Fruit fly (Drosophila melanogaster) whole organism, prepupa: ENCODE results near the gene CG7530.

Source experiments
- Blimp-1 ChIP-seq: fragments of 200-800 bp; sonication (Bioruptor generic); optimal IDR thresholded peaks from 3 replicates; lab custom pipeline; 2017; ENCODE audit warnings: missing biosample characterization, missing genetic modification characterization, mild to moderate bottlenecking, moderate library complexity, missing genetic modification reagents
- CG10631 ChIP-seq: fragments of 200-800 bp; sonication (Bioruptor generic); optimal IDR thresholded peaks from 2 replicates; lab custom pipeline; 2016; ENCODE audit warnings: missing biosample characterization, missing genetic modification characterization
- CG10669 ChIP-seq: fragments of 200-800 bp; sonication (Bioruptor generic); optimal IDR thresholded peaks from 3 replicates; lab custom pipeline; 2018; ENCODE audit warnings: missing biosample characterization, mild to moderate bottlenecking, missing genetic modification characterization, moderate library complexity
- CG11294 ChIP-seq: fragments of 200-800 bp; sonication (Bioruptor generic); IDR thresholded peaks from 2 replicates; pipeline ENCODE4 v1.3.6; 2022; ENCODE audit warnings: missing biosample characterization, missing genetic modification characterization
- CG11762 ChIP-seq: fragments of 200-800 bp; sonication (Bioruptor generic); optimal IDR thresholded peaks from 3 replicates; lab custom pipeline; 2016; ENCODE audit warnings: missing biosample characterization, missing genetic modification characterization; ENCODE audit not compliant: insufficient read depth
- CG11902 ChIP-seq: fragments of 200-800 bp; sonication (Bioruptor generic); optimal IDR thresholded peaks from 3 replicates; lab custom pipeline; 2016; ENCODE audit warnings: missing biosample characterization, missing genetic modification characterization
- CG1621 ChIP-seq: fragments of 200-800 bp; sonication (Bioruptor generic); optimal IDR thresholded peaks from 3 replicates; lab custom pipeline; 2018; ENCODE audit warnings: missing biosample characterization, mild to moderate bottlenecking, missing genetic modification characterization
- CG16779 ChIP-seq: fragments of 200-800 bp; sonication (Bioruptor generic); optimal IDR thresholded peaks from 3 replicates; lab custom pipeline; 2017; ENCODE audit warnings: missing biosample characterization, mild to moderate bottlenecking, missing genetic modification characterization
- CG3032 ChIP-seq: fragments of 200-800 bp; optimal IDR thresholded peaks from 2 replicates; lab custom pipeline; 2019; ENCODE audit warnings: missing biosample characterization, mild to moderate bottlenecking, missing genetic modification characterization, moderate library complexity
- CG31627 ChIP-seq: fragments of 200-800 bp; sonication (Bioruptor generic); optimal IDR thresholded peaks from 3 replicates; lab custom pipeline; 2016; ENCODE audit warnings: missing biosample characterization, missing genetic modification characterization
- CG32006 ChIP-seq: fragments of 200-800 bp; sonication (Bioruptor generic); optimal IDR thresholded peaks from 3 replicates; lab custom pipeline; 2017; ENCODE audit warnings: missing biosample characterization, mild to moderate bottlenecking, missing genetic modification characterization
- CG34406 ChIP-seq: fragments of 200-800 bp; sonication (Bioruptor generic); optimal IDR thresholded peaks from 3 replicates; lab custom pipeline; 2016; ENCODE audit warnings: missing biosample characterization, missing genetic modification characterization
- CG3919 ChIP-seq: fragments of 200-800 bp; sonication (Bioruptor generic); optimal IDR thresholded peaks from 3 replicates; lab custom pipeline; 2016; ENCODE audit warnings: missing biosample characterization, missing genetic modification characterization
- CG6163 ChIP-seq: fragments of 200-800 bp; sonication (Bioruptor generic); IDR thresholded peaks from 3 replicates; pipeline ENCODE4 v1.3.6; 2022; ENCODE audit warnings: missing biosample characterization, missing genetic modification characterization
- CG6276 ChIP-seq: fragments of 200-800 bp; sonication (Bioruptor generic); optimal IDR thresholded peaks from 2 replicates; lab custom pipeline; 2017; ENCODE audit warnings: missing biosample characterization, mild to moderate bottlenecking, missing genetic modification characterization
- CG6854 ChIP-seq: fragments of 200-800 bp; sonication (Bioruptor generic); optimal IDR thresholded peaks from 2 replicates; lab custom pipeline; 2017; ENCODE audit warnings: missing biosample characterization, mild to moderate bottlenecking, missing genetic modification characterization
- CG7368 ChIP-seq: fragments of 200-800 bp; sonication (Bioruptor generic); optimal IDR thresholded peaks from 3 replicates; lab custom pipeline; 2016; ENCODE audit warnings: missing biosample characterization, missing genetic modification characterization
- CG8632 ChIP-seq: fragments of 200-800 bp; sonication (Bioruptor generic); optimal IDR thresholded peaks from 3 replicates; lab custom pipeline; 2016; ENCODE audit warnings: missing biosample characterization, missing genetic modification characterization
- CG9139 ChIP-seq: fragments of 200-800 bp; sonication (Bioruptor generic); optimal IDR thresholded peaks from 3 replicates; lab custom pipeline; 2017; ENCODE audit warnings: missing biosample characterization, mild to moderate bottlenecking, missing genetic modification characterization
- Eip75B ChIP-seq: fragments of 200-800 bp; sonication (Bioruptor generic); optimal IDR thresholded peaks from 3 replicates; lab custom pipeline; 2016; ENCODE audit warnings: missing biosample characterization, missing genetic modification characterization
- Eip78C ChIP-seq: fragments of 200-800 bp; sonication (Bioruptor generic); peaks from one replicate; lab custom pipeline; 2016; ENCODE audit warnings: missing biosample characterization, missing genetic modification characterization
- Eip93F ChIP-seq: fragments of 200-800 bp; sonication (Bioruptor generic); optimal IDR thresholded peaks from 2 replicates; lab custom pipeline; 2016; ENCODE audit warnings: missing biosample characterization, mild to moderate bottlenecking, missing genetic modification characterization
- Ets21C ChIP-seq: fragments of 200-800 bp; sonication (Bioruptor generic); optimal IDR thresholded peaks from 3 replicates; lab custom pipeline; 2016; ENCODE audit warnings: missing biosample characterization, missing genetic modification characterization
- Gug ChIP-seq: fragments of 200-800 bp; sonication (Bioruptor generic); IDR thresholded peaks from 2 replicates; pipeline ENCODE4 v1.3.6; 2022; ENCODE audit warnings: missing biosample characterization, missing genetic modification characterization
- Hr38 ChIP-seq: sonication (Bioruptor generic); optimal IDR thresholded peaks from 2 replicates; lab custom pipeline; 2016; ENCODE audit warnings: missing biosample characterization, missing genetic modification characterization
- Hr39 ChIP-seq: fragments of 200-800 bp; sonication (Bioruptor generic); optimal IDR thresholded peaks from 2 replicates; lab custom pipeline; 2016; ENCODE audit warnings: missing biosample characterization, missing genetic modification characterization
- Lpt ChIP-seq: fragments of 200-800 bp; sonication (Bioruptor generic); optimal IDR thresholded peaks from 3 replicates; lab custom pipeline; 2016; ENCODE audit warnings: missing biosample characterization, missing genetic modification characterization
- Met ChIP-seq: fragments of 200-800 bp; sonication (Bioruptor generic); optimal IDR thresholded peaks from 3 replicates; lab custom pipeline; 2016; ENCODE audit warnings: missing biosample characterization, missing genetic modification characterization
- OdsH ChIP-seq: fragments of 200-800 bp; sonication (Bioruptor generic); optimal IDR thresholded peaks from 3 replicates; lab custom pipeline; 2016; ENCODE audit warnings: missing biosample characterization, missing genetic modification characterization
- Smox ChIP-seq: fragments of 200-800 bp; sonication (Bioruptor generic); optimal IDR thresholded peaks from 3 replicates; lab custom pipeline; 2016; ENCODE audit warnings: missing biosample characterization, missing genetic modification characterization
- Sox102F ChIP-seq: fragments of 200-800 bp; sonication (Bioruptor generic); optimal IDR thresholded peaks from 2 replicates; lab custom pipeline; 2016; ENCODE audit warnings: missing biosample characterization, mild to moderate bottlenecking, missing genetic modification characterization
- acj6 ChIP-seq: fragments of 200-800 bp; sonication (Bioruptor generic); optimal IDR thresholded peaks from 3 replicates; lab custom pipeline; 2016; ENCODE audit warnings: missing biosample characterization, missing genetic modification characterization
- cyc ChIP-seq: fragments of 200-800 bp; sonication (Bioruptor generic); optimal IDR thresholded peaks from 3 replicates; lab custom pipeline; 2016; ENCODE audit warnings: missing biosample characterization, missing genetic modification characterization
- dac ChIP-seq: fragments of 200-800 bp; sonication (Bioruptor generic); optimal IDR thresholded peaks from 2 replicates; lab custom pipeline; 2017; ENCODE audit warnings: missing biosample characterization, mild to moderate bottlenecking, missing genetic modification characterization
- eg ChIP-seq: fragments of 200-800 bp; sonication (Bioruptor generic); IDR thresholded peaks from 3 replicates; pipeline ENCODE4 v1.3.6; 2022; ENCODE audit warnings: missing biosample characterization, missing genetic modification characterization
- esn ChIP-seq: fragments of 200-800 bp; sonication (Bioruptor generic); optimal IDR thresholded peaks from 2 replicates; lab custom pipeline; 2016; ENCODE audit warnings: missing biosample characterization, mild to moderate bottlenecking, missing genetic modification characterization, moderate library complexity
- fd59A ChIP-seq: fragments of 200-800 bp; sonication (Bioruptor generic); optimal IDR thresholded peaks from 2 replicates; lab custom pipeline; 2017; ENCODE audit warnings: missing biosample characterization, mild to moderate bottlenecking, missing genetic modification characterization, missing genetic modification reagents
- fd85E ChIP-seq: fragments of 200-800 bp; sonication (Bioruptor generic); optimal IDR thresholded peaks from 3 replicates; lab custom pipeline; 2016; ENCODE audit warnings: missing biosample characterization, missing genetic modification characterization
- fkh ChIP-seq: fragments of 200-800 bp; sonication (Bioruptor generic); optimal IDR thresholded peaks from 3 replicates; lab custom pipeline; 2017; ENCODE audit warnings: missing biosample characterization, mild to moderate bottlenecking, missing genetic modification characterization, moderate library complexity
- lz ChIP-seq: fragments of 200-800 bp; sonication (Bioruptor generic); optimal IDR thresholded peaks from 3 replicates; lab custom pipeline; 2016; ENCODE audit warnings: missing biosample characterization, missing genetic modification characterization
- net ChIP-seq: fragments of 200-800 bp; sonication (Bioruptor generic); optimal IDR thresholded peaks from 3 replicates; lab custom pipeline; 2016; ENCODE audit warnings: missing biosample characterization, missing genetic modification characterization
- salr ChIP-seq, 2 experiments: fragments of 200-800 bp; sonication (Bioruptor generic); optimal IDR thresholded peaks; 3 replicates each; lab custom pipeline; 2016 to 2018; ENCODE audit warnings: missing biosample characterization in 2 of 2, missing genetic modification characterization in 2 of 2, mild to moderate bottlenecking in 1 of 2
- ss ChIP-seq, 2 experiments: fragments of 200-800 bp; sonication (Bioruptor generic); optimal IDR thresholded peaks; 2 replicates in 1 of 2; 3 replicates in 1 of 2; lab custom pipeline; 2017 to 2018; ENCODE audit warnings: mild to moderate bottlenecking in 2 of 2, missing biosample characterization in 2 of 2, missing genetic modification characterization in 2 of 2, moderate library complexity in 1 of 2
- svp ChIP-seq: fragments of 200-800 bp; sonication (Bioruptor generic); peaks from one replicate; lab custom pipeline; 2016; ENCODE audit warnings: missing biosample characterization, missing genetic modification characterization
- topi ChIP-seq: fragments of 200-800 bp; sonication (Bioruptor generic); optimal IDR thresholded peaks from 3 replicates; lab custom pipeline; 2016; ENCODE audit warnings: missing biosample characterization, missing genetic modification characterization

CG7530 gene

dm6 chr3R:14744339-14745129 lies 13.2 kb upstream of the CG7530 start:
- TF ChIP-seq Eip93F (GFP tag; lab: Kevin White, UChicago): no peak
- no peak for TF ChIP-seq eg (GFP tag; lab: Robert Waterston, UW)
- TF ChIP-seq CG7368: no peak
- TF ChIP-seq fd85E (GFP tag; lab: Kevin White, UChicago): no peak
- TF ChIP-seq CG16779 (tag; lab: Kevin White, UChicago): no peak
- TF ChIP-seq CG6276: no peak
- TF ChIP-seq topi (GFP tag; lab: Kevin White, UChicago): peak; percentile 12
- TF ChIP-seq CG1621 (tag; lab: Kevin White, UChicago): no peak
- no peak for TF ChIP-seq acj6
- no peak for TF ChIP-seq Hr39 (GFP tag; lab: Kevin White, UChicago)
- TF ChIP-seq CG9139 (GFP tag; lab: Kevin White, UChicago): no peak
- TF ChIP-seq esn: no peak
- TF ChIP-seq cyc (GFP tag; lab: Kevin White, UChicago): no peak
- TF ChIP-seq Eip78C (GFP tag; lab: Kevin White, UChicago): peak; percentile 73
- TF ChIP-seq lz (GFP tag; lab: Kevin White, UChicago): no peak
- TF ChIP-seq CG11902 (GFP tag; lab: Kevin White, UChicago): no peak
- no peak for TF ChIP-seq dac (GFP tag; lab: Kevin White, UChicago)
- peak; percentile 37 for TF ChIP-seq fkh
- TF ChIP-seq salr (GFP tag; optimal IDR thresholded peaks at IDR 0.05; lab: Kevin White, UChicago): no peak

dm6 chr3R:14743418-14743817 lies 12.1 kb upstream of the CG7530 start:
- no peak for TF ChIP-seq Met (GFP tag; lab: Kevin White, UChicago)
- peak; percentile 62 for TF ChIP-seq CG6854 (GFP tag; lab: Kevin White, UChicago)

dm6 chr3R:14742928-14743327 lies 11.6 kb upstream of the CG7530 start:
- TF ChIP-seq OdsH (GFP tag; lab: Kevin White, UChicago): peak; percentile 75
- peak; percentile 9 for TF ChIP-seq Eip93F (GFP tag; lab: Kevin White, UChicago)
- TF ChIP-seq CG3032 (tag; lab: Kevin White, UChicago): peak; percentile 69
- TF ChIP-seq CG10669 (GFP tag; lab: Kevin White, UChicago): peak; percentile 71
- TF ChIP-seq acj6: peak; percentile 78
- peak; percentile 25 for TF ChIP-seq CG6276
- TF ChIP-seq Smox (GFP tag; lab: Kevin White, UChicago): peak; percentile 67
- peak; percentile 8 for TF ChIP-seq CG16779 (tag; lab: Kevin White, UChicago)
- peak; percentile 95 for TF ChIP-seq Eip78C (GFP tag; lab: Kevin White, UChicago)
- TF ChIP-seq fkh: no peak
- peak; percentile 87 for TF ChIP-seq CG6163 (GFP tag; lab: Robert Waterston, UW)
- TF ChIP-seq dac (GFP tag; lab: Kevin White, UChicago): no peak
- TF ChIP-seq Ets21C (GFP tag; lab: Kevin White, UChicago): peak; percentile 48
- peak; percentile 66 for TF ChIP-seq lz (GFP tag; lab: Kevin White, UChicago)
- peak; percentile 83 for TF ChIP-seq Eip75B (GFP tag; lab: Kevin White, UChicago)
- TF ChIP-seq CG3919 (GFP tag; lab: Kevin White, UChicago): peak; percentile 63
- TF ChIP-seq Gug (GFP tag; lab: Robert Waterston, UW): peak; percentile 66
- peak; percentile 38 for TF ChIP-seq CG7368
- peak; percentile 53 for TF ChIP-seq CG1621 (tag; lab: Kevin White, UChicago)
- TF ChIP-seq Lpt (GFP tag; lab: Kevin White, UChicago): no peak
- TF ChIP-seq CG31627: peak; percentile 66
- no peak for TF ChIP-seq Hr38
- TF ChIP-seq ss (GFP tag; optimal IDR thresholded peaks at IDR 0.05; lab: Kevin White, UChicago): peak; percentile 26 to 79
- TF ChIP-seq CG8632: peak; percentile 51
- peak; percentile 55 for TF ChIP-seq net (GFP tag; lab: Kevin White, UChicago)
- peak; percentile 91 for TF ChIP-seq svp (GFP tag; lab: Kevin White, UChicago)
- peak; percentile 25 to 35 for TF ChIP-seq salr (GFP tag; optimal IDR thresholded peaks at IDR 0.05; lab: Kevin White, UChicago)
- peak; percentile 67 for TF ChIP-seq CG32006 (GFP tag; lab: Kevin White, UChicago)
- TF ChIP-seq CG9139 (GFP tag; lab: Kevin White, UChicago): peak; percentile 31
- peak; percentile 69 for TF ChIP-seq Sox102F
- TF ChIP-seq CG11294: 0 out of 2 replicates have a peak, but pooled peaks have one; percentile 56
- peak; percentile 46 for TF ChIP-seq CG11762 (GFP tag; lab: Kevin White, UChicago)
- no peak for TF ChIP-seq Blimp-1
- peak; percentile 76 for TF ChIP-seq CG10631 (GFP tag; lab: Kevin White, UChicago)
- peak; percentile 64 for TF ChIP-seq Hr39 (GFP tag; lab: Kevin White, UChicago)
- TF ChIP-seq CG34406 (GFP tag; lab: Kevin White, UChicago): peak; percentile 41
- TF ChIP-seq fd59A (GFP tag; lab: Kevin White, UChicago): peak; percentile 44
